Worm (Caenorhabditis elegans) whole organism, mixed stage, embryonic: ENCODE data around the gene F38A1.13.

Experiments used
- lin-13 ChIP-seq: fragments of 150-350 bp; optimal IDR thresholded peaks from 2 replicates; lab custom pipeline; 2014; ENCODE audit warnings: missing biosample characterization, missing genetic modification characterization
- nhr-12 ChIP-seq: fragments of 150-350 bp; optimal IDR thresholded peaks from 2 replicates; lab custom pipeline; 2014; ENCODE audit warnings: missing biosample characterization, missing genetic modification characterization
- nhr-76 ChIP-seq: sonication (generic microtip); optimal IDR thresholded peaks from 2 replicates; lab custom pipeline; 2017; ENCODE audit warnings: missing biosample characterization, missing genetic modification characterization
- unc-62 ChIP-seq: fragments of 150-350 bp; optimal IDR thresholded peaks from 2 replicates; lab custom pipeline; 2014; ENCODE audit warnings: missing biosample characterization, missing genetic modification reagents, missing genetic modification characterization

DNA sequence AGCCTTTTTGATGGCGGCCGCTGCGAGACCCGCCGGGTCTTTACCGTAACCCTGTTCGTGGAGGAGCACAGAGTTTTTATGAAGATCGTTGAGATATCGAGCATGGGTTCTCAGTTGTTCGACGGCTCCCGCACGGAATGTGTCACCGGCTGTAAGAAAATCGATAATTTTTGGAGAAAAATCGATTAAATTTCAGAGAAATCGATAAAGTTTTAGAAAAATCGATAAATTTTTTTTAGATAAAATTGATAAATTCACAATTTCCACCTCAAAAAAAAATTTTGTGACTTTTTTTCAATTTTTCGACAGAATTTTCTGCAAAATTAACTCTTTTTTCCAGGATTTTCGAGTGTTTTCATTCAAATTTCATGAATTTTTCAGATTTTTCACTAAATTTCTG lies 30.2 kb upstream of the F38A1.13 start:
- TF ChIP-seq nhr-12 (tag; lab: Kevin White, UChicago) (no peak), unc-62 (GFP tag; lab: Kevin White, UChicago) (no peak), nhr-76 (tag; lab: Kevin White, UChicago) (no peak), lin-13 (tag; lab: Kevin White, UChicago) (no peak)
